Worm (Caenorhabditis elegans) whole organism, L4 larva: Measurements from ENCODE around the gene rnr-2.

Experiments
- D1046.2 ChIP-seq: fragments of 200-800 bp; sonication (Bioruptor generic); IDR thresholded peaks from 2 replicates; pipeline ENCODE4 v1.3.6; 2022; ENCODE audit warnings: missing genetic modification characterization, missing compliant biosample characterization
- R02D3.7 ChIP-seq: fragments of 150-350 bp; sonication (generic microtip); optimal IDR thresholded peaks from 3 replicates; lab custom pipeline; 2014; ENCODE audit warnings: missing biosample characterization, missing genetic modification characterization
- aha-1 ChIP-seq: fragments of 150-350 bp; peaks from one replicate; lab custom pipeline; 2014; ENCODE audit warnings: missing biosample characterization, missing genetic modification characterization
- ama-1 ChIP-seq: fragments of 150-350 bp; optimal IDR thresholded peaks from 2 replicates; lab custom pipeline; 2014; ENCODE audit warnings: inconsistent platforms, mixed read lengths
- ceh-20 ChIP-seq: fragments of 200-800 bp; sonication (Bioruptor generic); IDR thresholded peaks from 2 replicates; pipeline ENCODE4 v1.3.6; 2022; ENCODE audit warnings: missing genetic modification reagents, missing genetic modification characterization, missing compliant biosample characterization
- dmd-6 ChIP-seq: fragments of 200-800 bp; sonication (Bioruptor generic); IDR thresholded peaks from 2 replicates; pipeline ENCODE4 v1.3.6; 2022; ENCODE audit warnings: missing genetic modification reagents, missing genetic modification characterization, missing compliant biosample characterization
- fos-1 ChIP-seq: fragments of 150-350 bp; optimal IDR thresholded peaks from 2 replicates; lab custom pipeline; 2014; ENCODE audit warnings: missing biosample characterization, missing genetic modification characterization
- hif-1 ChIP-seq, 2 experiments: sonication (generic microtip); optimal IDR thresholded peaks; 2 replicates each; lab custom pipeline; 2016 to 2017; ENCODE audit warnings: missing compliant biosample characterization in 2 of 2, missing genetic modification characterization in 2 of 2, missing genetic modification reagents in 2 of 2, missing genotype in 2 of 2, mild to moderate bottlenecking in 1 of 2
- mep-1 ChIP-seq: fragments of 150-350 bp; sonication (generic microtip); optimal IDR thresholded peaks from 3 replicates; lab custom pipeline; 2014; ENCODE audit warnings: missing biosample characterization, missing genetic modification characterization
- nhr-11 ChIP-seq: fragments of 150-350 bp; optimal IDR thresholded peaks from 2 replicates; lab custom pipeline; 2014; ENCODE audit warnings: missing biosample characterization, missing genetic modification characterization
- nhr-77 ChIP-seq: fragments of 150-350 bp; optimal IDR thresholded peaks from 2 replicates; lab custom pipeline; 2014; ENCODE audit warnings: missing biosample characterization, missing genetic modification characterization

ce11 chrIII:4131814-4132555 is 37.3 kb upstream of the rnr-2 start:
- TF ChIP-seq nhr-11 (no peak), fos-1 (tag; lab: Kevin White, UChicago) (no peak), hif-1 (tag; optimal IDR thresholded peaks at IDR 0.05; lab: Kevin White, UChicago) (no peak), nhr-77 (no peak), mep-1 (no peak), ceh-20 (no peak), D1046.2 (GFP tag; lab: Robert Waterston, UW) (no peak), ama-1 (lab: Kevin White, UChicago) (no peak), aha-1 (no peak), R02D3.7 (tag; lab: Kevin White, UChicago) (no peak), dmd-6 (GFP tag; lab: Robert Waterston, UW) (no peak)
